Worm (Caenorhabditis elegans): ENCODE results near the gene ins-11.

DNA sequence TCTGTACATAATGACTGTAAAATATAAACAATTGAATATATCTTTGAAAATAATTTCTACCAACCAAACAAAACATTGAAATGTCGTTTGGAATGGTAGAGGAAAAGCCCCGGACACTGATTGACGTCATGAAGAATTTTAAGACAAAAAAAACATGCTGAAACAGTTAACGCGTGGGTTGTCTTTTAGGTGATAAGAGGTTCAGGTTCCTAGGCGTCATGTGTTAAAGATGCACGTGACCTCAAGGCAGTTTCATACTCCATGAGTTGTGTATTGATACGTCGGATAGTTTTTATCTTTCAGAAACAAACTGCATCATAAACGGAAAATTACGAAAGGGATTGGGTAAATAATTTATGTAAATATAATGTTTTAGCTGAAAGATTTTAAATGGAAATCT lies 603 bp downstream of the ins-11 start:
- TF ChIP-seq dao-5 (tag; optimal IDR thresholded peaks at IDR 0.05) (no peak), him-1 (tag; optimal IDR thresholded peaks at IDR 0.05) (no peak), W03F9.2 (tag; optimal IDR thresholded peaks at IDR 0.05) (no peak)

All from whole organism, L4/young adult.